Worm (Caenorhabditis elegans): ENCODE data around the gene Y46C8AM.1.

DNA sequence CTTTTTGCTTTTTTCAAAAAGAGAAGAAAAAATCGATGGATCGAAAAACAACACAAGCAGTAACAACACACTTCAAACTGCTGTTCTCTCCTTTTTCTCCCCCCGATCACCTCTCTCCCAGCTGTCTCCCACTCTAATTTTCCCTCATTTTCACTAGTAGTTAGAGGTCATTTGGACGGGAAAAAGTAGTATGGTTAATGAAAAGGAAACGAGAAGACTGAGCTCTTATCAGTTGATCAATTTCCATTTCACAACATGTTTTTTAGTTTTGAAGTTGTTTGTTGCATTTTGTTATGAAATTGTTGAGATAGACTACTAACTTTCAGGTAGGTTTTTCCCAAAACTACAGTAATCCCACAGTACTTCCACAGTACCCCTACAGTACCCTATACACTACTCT lies 45.8 kb downstream of the Y46C8AM.1 start:
- TF ChIP-seq lsy-2 (tag; optimal IDR thresholded peaks at IDR 0.05) (no peak), mls-2 (tag; optimal IDR thresholded peaks at IDR 0.05) (no peak), nhr-12 (tag; optimal IDR thresholded peaks at IDR 0.05) (no peak), ces-1 (GFP tag; optimal IDR thresholded peaks at IDR 0.05) (no peak)
